Worm (Caenorhabditis elegans): ENCODE measurements around the gene abcf-1.

- TF ChIP-seq ztf-4 (tag; optimal IDR thresholded peaks at IDR 0.05) (no peak), ZK546.5 (tag; optimal IDR thresholded peaks at IDR 0.05) (no peak), aly-2 (tag; optimal IDR thresholded peaks at IDR 0.05) (no peak), nhr-12 (tag; optimal IDR thresholded peaks at IDR 0.05) (no peak), crh-2 (tag; optimal IDR thresholded peaks at IDR 0.05) (no peak), nhr-6 (tag; optimal IDR thresholded peaks at IDR 0.05) (no peak), mdl-1 (tag; optimal IDR thresholded peaks at IDR 0.05) (no peak), nhr-11 (tag; optimal IDR thresholded peaks at IDR 0.05) (no peak), nhr-237 (tag; optimal IDR thresholded peaks at IDR 0.05) (no peak), unc-62 (GFP tag; optimal IDR thresholded peaks at IDR 0.05) (no peak), ama-1 (optimal IDR thresholded peaks at IDR 0.05) (no peak)
These were observed 51.2 kb downstream of the abcf-1 start, which contains the start of gene R11D1.3 for ce11 chrV:12711999-12712398.

All from whole organism, L2 larva.